Worm (Caenorhabditis elegans): Measurements from ENCODE around the gene Y39G8B.7.
"Not testable (repeated sequence)": the region's sequence is repeated elsewhere in the genome, so short reads cannot be mapped to it uniquely, and the experiment has no call there.

Gene Y39G8B.7

ce11 chrII:14005183-14005582 lies 10.3 kb upstream of the Y39G8B.7 start:
- no peak for TF ChIP-seq hlh-13 (GFP tag; optimal IDR thresholded peaks at IDR 0.05)

- TF ChIP-seq nfya-1 (tag; optimal IDR thresholded peaks at IDR 0.05), result no peak
- peak; percentile 21 for TF ChIP-seq ceh-31 (tag; optimal IDR thresholded peaks at IDR 0.05)
- no peak for TF ChIP-seq ceh-9 (tag; optimal IDR thresholded peaks at IDR 0.05)
- TF ChIP-seq ceh-24 (tag; optimal IDR thresholded peaks at IDR 0.05), result no peak
- TF ChIP-seq npax-4 (tag; optimal IDR thresholded peaks at IDR 0.05), result no peak
- no peak for TF ChIP-seq hlh-15 (tag; optimal IDR thresholded peaks at IDR 0.05)
These were observed 9.9 kb upstream of the Y39G8B.7 start for ce11 chrII:14004770-14005169.

ce11 chrII:14003821-14004430 lies 9.1 kb upstream of the Y39G8B.7 start:
- TF ChIP-seq pqm-1 (tag; optimal IDR thresholded peaks at IDR 0.05) (no peak), ama-1 (optimal IDR thresholded peaks at IDR 0.05) (no peak), ceh-30 (tag; optimal IDR thresholded peaks at IDR 0.05) (no peak), pat-9 (tag; optimal IDR thresholded peaks at IDR 0.05) (no peak), elt-2 (tag; optimal IDR thresholded peaks at IDR 0.05) (no peak), sdc-2 (tag; optimal IDR thresholded peaks at IDR 0.05) (no peak), tbx-7 (tag; optimal IDR thresholded peaks at IDR 0.05) (no peak), madf-2 (tag; optimal IDR thresholded peaks at IDR 0.05) (no peak), lin-11 (tag; optimal IDR thresholded peaks at IDR 0.05) (no peak)

- TF ChIP-seq pax-1 (tag; optimal IDR thresholded peaks at IDR 0.05) (no peak), nhr-232 (tag; optimal IDR thresholded peaks at IDR 0.05) (no peak), mec-3 (tag; optimal IDR thresholded peaks at IDR 0.05; ENCODE audit: borderline replicate concordance) (no peak), hlh-6 (tag; optimal IDR thresholded peaks at IDR 0.05) (no peak), dve-1 (tag; optimal IDR thresholded peaks at IDR 0.05) (no peak), hlh-15 (tag; optimal IDR thresholded peaks at IDR 0.05) (no peak), lim-6 (tag; optimal IDR thresholded peaks at IDR 0.05) (no peak), unc-55 (GFP tag; optimal IDR thresholded peaks at IDR 0.05) (no peak)
These were observed 7.4 kb upstream of the Y39G8B.7 start, which contains the start of gene F01D5.5 for ce11 chrII:14002200-14002599. TSS of gene F01D5.5 (minus strand) at chrII:14002300.

ce11 chrII:14000044-14000443 lies 5.2 kb upstream of the Y39G8B.7 start, which contains the start of gene F01D5.3:
TSS of gene F01D5.3 (minus strand) at chrII:14000144.
- not testable (repeated sequence) for TF ChIP-seq sdc-2 (tag; optimal IDR thresholded peaks at IDR 0.05); hlh-30 (tag; optimal IDR thresholded peaks at IDR 0.05; ENCODE audit: insufficient read depth); dmd-4 (tag; optimal IDR thresholded peaks at IDR 0.05; ENCODE audit: borderline replicate concordance)

ce11 chrII:13998964-13999363 lies 4.1 kb upstream of the Y39G8B.7 start, which contains the start of gene F01D5.2:
TSS of gene F01D5.2 (minus strand) at chrII:13999064.
- TF ChIP-seq pros-1 (tag; optimal IDR thresholded peaks at IDR 0.05), result no peak
- no peak for TF ChIP-seq pag-3 (tag; optimal IDR thresholded peaks at IDR 0.05; ENCODE audit: borderline replicate concordance)
- no peak for TF ChIP-seq ceh-22 (tag; optimal IDR thresholded peaks at IDR 0.05)
- TF ChIP-seq hlh-30 (tag; optimal IDR thresholded peaks at IDR 0.05; ENCODE audit: insufficient read depth), result no peak
- TF ChIP-seq hlh-13 (GFP tag; optimal IDR thresholded peaks at IDR 0.05), result no peak
- no peak for TF ChIP-seq pat-9 (tag; optimal IDR thresholded peaks at IDR 0.05)
- no peak for TF ChIP-seq nhr-11 (tag; optimal IDR thresholded peaks at IDR 0.05)
- no peak for TF ChIP-seq sox-2 (GFP tag; IDR thresholded peaks at IDR 0.05)
- TF ChIP-seq ceh-18 (tag; optimal IDR thresholded peaks at IDR 0.05), result no peak
- TF ChIP-seq unc-86 (tag; optimal IDR thresholded peaks at IDR 0.05), result no peak
- TF ChIP-seq npax-4 (tag; optimal IDR thresholded peaks at IDR 0.05), result no peak
- no peak for TF ChIP-seq fkh-10 (GFP tag; optimal IDR thresholded peaks at IDR 0.05)
- TF ChIP-seq Y22D7AL.16 (tag; optimal IDR thresholded peaks at IDR 0.05), result no peak
- TF ChIP-seq ama-1 (optimal IDR thresholded peaks at IDR 0.05), result no peak
- no peak for TF ChIP-seq sox-4 (tag; optimal IDR thresholded peaks at IDR 0.05)
- no peak for TF ChIP-seq ceh-24 (tag; optimal IDR thresholded peaks at IDR 0.05)
